Fruit fly (Drosophila melanogaster): ENCODE results near the gene CG12499.

DNA sequence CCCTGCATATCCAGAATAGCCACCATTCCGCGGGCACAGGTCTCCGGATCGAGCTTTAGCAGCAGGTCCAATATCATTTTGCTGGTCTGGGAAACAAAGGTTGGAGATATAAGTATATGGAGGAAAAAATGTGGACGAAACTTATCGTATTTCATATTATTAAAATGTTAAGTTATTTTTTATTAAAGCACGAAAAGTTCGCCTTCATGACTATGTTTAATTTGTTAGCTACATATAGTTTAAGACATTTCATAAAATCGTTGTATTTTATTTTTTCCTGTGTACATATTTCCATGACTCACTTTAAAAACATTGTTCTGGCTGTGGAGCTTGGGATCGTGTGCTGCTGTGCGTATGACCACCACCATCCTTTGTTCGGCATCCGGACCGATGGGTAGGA lies 22.4 kb downstream of the CG12499 start:
- TF ChIP-seq insv (optimal IDR thresholded peaks at IDR 0.05), result no peak
- TF ChIP-seq Myc (optimal IDR thresholded peaks at IDR 0.05), result no peak
- TF ChIP-seq h (optimal IDR thresholded peaks at IDR 0.05), result no peak

Measured in Kc167 (cell line).